Worm (Caenorhabditis elegans): Measurements from ENCODE around the gene K02E10.5.

The K02E10.5 gene

DNA sequence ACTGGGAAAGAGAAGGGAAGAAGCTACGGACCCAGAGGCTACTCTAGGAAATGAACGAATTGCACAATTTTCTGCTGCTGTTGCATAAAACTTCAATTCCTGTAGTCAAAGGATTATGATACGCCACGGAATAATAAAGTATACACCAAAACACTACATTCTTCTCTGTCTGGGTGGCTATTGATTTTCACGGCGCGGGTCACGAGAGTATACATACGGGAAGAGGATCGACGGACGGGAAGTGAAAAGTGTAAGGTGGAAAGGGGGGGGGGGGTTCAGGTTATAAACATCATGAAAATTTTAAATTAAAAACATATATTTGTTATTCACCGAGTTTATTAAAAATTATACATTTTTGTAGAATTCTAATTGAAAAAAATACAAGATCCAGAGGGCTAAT lies 39.4 kb downstream of the K02E10.5 start:
- TF ChIP-seq egl-27 (tag; optimal IDR thresholded peaks at IDR 0.05) (no peak), zip-2 (tag; optimal IDR thresholded peaks at IDR 0.05) (no peak), ceh-32 (tag; optimal IDR thresholded peaks at IDR 0.05; ENCODE audit: poor library complexity) (no peak), nhr-102 (tag; optimal IDR thresholded peaks at IDR 0.05) (no peak), dmd-6 (GFP tag; IDR thresholded peaks at IDR 0.05) (no peak), nhr-48 (tag; optimal IDR thresholded peaks at IDR 0.05) (no peak), hlh-30 (tag; optimal IDR thresholded peaks at IDR 0.05; ENCODE audit: insufficient read depth) (peak; percentile 41)

DNA sequence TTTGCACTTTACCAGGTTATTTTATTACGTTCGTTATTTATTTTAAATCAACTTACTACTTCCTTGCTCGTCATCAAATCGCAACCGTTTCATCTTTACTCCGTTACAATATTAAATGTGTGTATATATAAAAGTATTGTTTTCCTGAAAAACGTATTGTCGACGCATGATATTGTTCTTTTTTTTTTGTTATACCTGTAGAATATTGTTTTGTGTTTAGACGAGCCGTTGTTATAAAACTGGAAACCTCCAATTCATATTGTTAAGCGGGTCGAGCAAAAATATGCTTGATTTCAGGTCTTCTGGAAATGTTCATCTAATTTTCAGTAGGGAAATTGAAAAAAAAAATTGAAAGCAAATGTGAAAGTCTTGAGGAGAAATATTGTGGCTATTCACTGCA lies 39.9 kb downstream of the K02E10.5 start, which contains the start of gene gid-2:
Gene gid-2, minus strand, starts transcription at position 101 of the 400 bp plus-strand sequence.
- no peak for TF ChIP-seq hif-1 (tag; optimal IDR thresholded peaks at IDR 0.05)
- TF ChIP-seq unc-62 (GFP tag; optimal IDR thresholded peaks at IDR 0.05 in 1 of 2) = no peak
- no peak for TF ChIP-seq unc-62 (tag; optimal IDR thresholded peaks at IDR 0.05)
- no peak for TF ChIP-seq mxl-2 (GFP tag; conservative IDR thresholded peaks at IDR 0.05)
- TF ChIP-seq attf-4 (tag; optimal IDR thresholded peaks at IDR 0.05) = no peak
- TF ChIP-seq daf-16 (GFP tag; optimal IDR thresholded peaks at IDR 0.05) = no peak
- TF ChIP-seq daf-16 (tag; optimal IDR thresholded peaks at IDR 0.05) = no peak
- TF ChIP-seq zfp-3 (GFP tag; conservative IDR thresholded peaks at IDR 0.05) = no peak
- no peak for TF ChIP-seq lsy-2 (tag; optimal IDR thresholded peaks at IDR 0.05)

DNA sequence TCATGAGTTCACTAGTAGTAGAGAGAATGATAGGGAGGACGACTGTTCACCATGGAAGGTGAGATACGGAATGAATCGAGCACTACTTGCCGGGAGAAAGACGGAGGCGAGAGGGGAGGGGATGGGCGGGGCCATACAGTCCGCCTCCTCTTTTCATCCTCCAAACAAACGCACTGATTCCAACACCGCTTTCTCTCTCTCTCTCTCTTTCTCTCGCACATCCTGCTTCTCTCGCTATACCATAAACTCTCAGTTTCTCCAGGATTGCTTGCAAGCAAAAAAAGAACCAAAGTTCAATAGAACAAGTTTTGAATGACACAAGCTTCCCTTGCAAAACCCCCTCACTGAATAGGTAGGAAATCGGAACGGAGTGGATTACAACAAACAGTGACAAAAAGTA lies 43.4 kb downstream of the K02E10.5 start:
- TF ChIP-seq unc-130 (GFP tag; optimal IDR thresholded peaks at IDR 0.05) = no peak
- TF ChIP-seq egl-27 (tag; optimal IDR thresholded peaks at IDR 0.05) = no peak
- TF ChIP-seq lin-13 (GFP tag; optimal IDR thresholded peaks at IDR 0.05) = peak; percentile 19
- TF ChIP-seq set-16 (GFP tag; IDR thresholded peaks at IDR 0.05) = peak; percentile 35; the same call in 1 of the 2 replicates
- TF ChIP-seq dve-1 (tag; optimal IDR thresholded peaks at IDR 0.05; ENCODE audit: insufficient read depth) = peak; percentile 14
- TF ChIP-seq ztf-7 (tag; optimal IDR thresholded peaks at IDR 0.05) = no peak
- no peak for TF ChIP-seq saeg-2 (GFP tag; IDR thresholded peaks at IDR 0.05)
- TF ChIP-seq aha-1 (tag) = no peak
- TF ChIP-seq nhr-48 (tag; optimal IDR thresholded peaks at IDR 0.05) = peak; percentile 29
- 0 out of 2 replicates have a peak, but pooled peaks have one; percentile 9 for TF ChIP-seq hmg-1.1 (GFP tag; IDR thresholded peaks at IDR 0.05)
- 0 out of 2 replicates have a peak, but pooled peaks have one; percentile 39 for TF ChIP-seq dmd-8 (GFP tag; IDR thresholded peaks at IDR 0.05)
- peak; percentile 35 for TF ChIP-seq hlh-11 (tag; optimal IDR thresholded peaks at IDR 0.05)
- TF ChIP-seq dmd-6 (GFP tag; IDR thresholded peaks at IDR 0.05) = peak; percentile 60

DNA sequence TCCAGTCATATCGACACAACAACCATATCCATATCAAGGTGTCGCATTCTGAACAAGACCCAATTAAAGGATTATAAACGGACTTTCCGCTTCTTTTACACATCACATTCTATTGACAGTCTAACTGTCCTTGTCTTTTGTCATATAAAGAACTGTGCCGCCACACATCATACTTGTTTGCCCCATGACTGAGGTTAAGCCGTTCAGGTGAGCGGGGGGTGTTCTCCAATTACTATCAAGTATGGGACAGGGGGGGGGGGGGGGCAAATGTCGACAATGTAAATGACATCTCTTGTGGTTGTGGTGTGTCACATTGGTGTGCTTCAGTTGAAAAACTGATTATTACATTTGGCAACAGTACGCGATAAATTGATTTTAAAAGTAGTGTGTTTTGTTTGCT lies 44.9 kb downstream of the K02E10.5 start:
- peak; percentile 28 for TF ChIP-seq F10B5.3 (tag; optimal IDR thresholded peaks at IDR 0.05)
- peak; percentile 61 for TF ChIP-seq hlh-30 (tag; optimal IDR thresholded peaks at IDR 0.05; ENCODE audit: insufficient read depth)
- TF ChIP-seq mdl-1 (tag; optimal IDR thresholded peaks at IDR 0.05) = no peak
- TF ChIP-seq nhr-76 (tag; optimal IDR thresholded peaks at IDR 0.05) = no peak
- no peak for TF ChIP-seq zfp-2 (tag; optimal IDR thresholded peaks at IDR 0.05)
- no peak for TF ChIP-seq T26A8.4 (GFP tag; IDR thresholded peaks at IDR 0.05)
- TF ChIP-seq nhr-6 (tag; optimal IDR thresholded peaks at IDR 0.05) = no peak
- peak in 1 of 2 experiments; percentile 64 for TF ChIP-seq unc-62 (GFP tag; optimal IDR thresholded peaks at IDR 0.05 in 1 of 2)
- TF ChIP-seq unc-62 (tag; optimal IDR thresholded peaks at IDR 0.05) = no peak
- TF ChIP-seq lin-39 (tag; optimal IDR thresholded peaks at IDR 0.05) = no peak
- TF ChIP-seq hlh-11 (tag; optimal IDR thresholded peaks at IDR 0.05) = peak; percentile 26
- TF ChIP-seq dmd-8 (GFP tag; IDR thresholded peaks at IDR 0.05) = no peak

DNA sequence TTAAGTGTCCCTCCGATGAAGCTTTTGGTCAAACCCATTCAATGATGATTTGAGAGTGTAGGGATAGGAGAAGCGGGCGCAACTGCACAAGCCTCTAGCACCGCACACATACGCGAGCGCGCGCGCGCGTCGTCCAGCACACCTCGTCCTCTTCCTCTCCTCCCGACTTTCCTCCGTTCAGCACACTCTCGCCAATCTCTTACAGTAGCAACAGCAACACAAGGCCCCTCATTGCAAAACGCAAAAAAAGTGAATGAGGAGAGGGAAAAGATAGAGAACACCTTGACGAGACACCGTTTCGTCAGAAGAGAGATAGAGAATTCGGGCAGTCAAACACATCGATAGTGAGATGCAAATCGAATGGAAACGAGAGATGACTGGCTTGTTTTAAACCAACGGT lies 46.3 kb downstream of the K02E10.5 start:
- TF ChIP-seq nhr-77 (tag; optimal IDR thresholded peaks at IDR 0.05) = peak; percentile 23
- TF ChIP-seq jun-1 (tag; optimal IDR thresholded peaks at IDR 0.05) = peak; percentile 34
- peak; percentile 47 for TF ChIP-seq nhr-6 (tag; optimal IDR thresholded peaks at IDR 0.05)
- TF ChIP-seq unc-130 (GFP tag; optimal IDR thresholded peaks at IDR 0.05) = no peak
- TF ChIP-seq egl-43 (GFP tag; IDR thresholded peaks at IDR 0.05) = peak; percentile 88
- no peak for TF ChIP-seq Y105C5A.15 (GFP tag; IDR thresholded peaks at IDR 0.05)
- TF ChIP-seq hlh-30 (tag; optimal IDR thresholded peaks at IDR 0.05; ENCODE audit: insufficient read depth) = peak; percentile 59
- TF ChIP-seq pqm-1 (tag; optimal IDR thresholded peaks at IDR 0.05) = peak; percentile 50
- TF ChIP-seq mdl-1 (tag; optimal IDR thresholded peaks at IDR 0.05) = peak; percentile 23 to 55
- TF ChIP-seq mes-2 (tag; optimal IDR thresholded peaks at IDR 0.05; ENCODE audit: poor library complexity, severe bottlenecking) = peak; percentile 51
- peak in 1 of 2 experiments; percentile 59 for TF ChIP-seq lsy-2 (tag; optimal IDR thresholded peaks at IDR 0.05)
- TF ChIP-seq hmg-1.1 (GFP tag; IDR thresholded peaks at IDR 0.05) = no peak
- TF ChIP-seq tra-1 (GFP tag; IDR thresholded peaks at IDR 0.05) = no peak
- no peak for TF ChIP-seq zip-11 (GFP tag; IDR thresholded peaks at IDR 0.05)
- peak; percentile 96 for TF ChIP-seq set-16 (GFP tag; IDR thresholded peaks at IDR 0.05)
- TF ChIP-seq lin-1 (GFP tag; IDR thresholded peaks at IDR 0.05) = 0 out of 2 replicates have a peak, but pooled peaks have one; percentile 27
- no peak for TF ChIP-seq zfp-2 (tag; optimal IDR thresholded peaks at IDR 0.05)
- peak; percentile 36 for TF ChIP-seq nhr-102 (tag; optimal IDR thresholded peaks at IDR 0.05)
- peak; percentile 58 for TF ChIP-seq madf-9 (GFP tag; conservative IDR thresholded peaks at IDR 0.05)

Data from whole organism, L4 larva.